Worm (Caenorhabditis elegans) whole organism, late embryonic: ENCODE measurements around the gene nhr-68.
A peak's percentile ranks its signal among the peaks of the same experiment; 100 is the strongest.

Source experiments
- C08G9.2 ChIP-seq: sonication (generic microtip); optimal IDR thresholded peaks from 2 replicates; lab custom pipeline; 2016; ENCODE audit warnings: mild to moderate bottlenecking, missing genetic modification characterization, moderate library complexity, missing compliant biosample characterization
- C38D4.7 ChIP-seq: fragments of 200-800 bp; sonication (Bioruptor generic); optimal IDR thresholded peaks from 2 replicates; lab custom pipeline; 2018; ENCODE audit warnings: mild to moderate bottlenecking, missing genetic modification characterization, moderate library complexity, missing compliant biosample characterization
- K02D7.2 ChIP-seq: sonication (generic microtip); optimal IDR thresholded peaks from 2 replicates; lab custom pipeline; 2017; ENCODE audit warnings: mild to moderate bottlenecking, missing genetic modification characterization, missing compliant biosample characterization
- K09A11.1 ChIP-seq: sonication (generic microtip); optimal IDR thresholded peaks from 2 replicates; lab custom pipeline; 2017; ENCODE audit warnings: antibody characterized with exemption, mild to moderate bottlenecking, missing genetic modification characterization, missing compliant biosample characterization; ENCODE audit not compliant: insufficient read depth
- T23F11.4 ChIP-seq: fragments of 200-800 bp; sonication (Bioruptor generic); optimal IDR thresholded peaks from 2 replicates; lab custom pipeline; 2018; ENCODE audit warnings: mild to moderate bottlenecking, missing genetic modification characterization, missing compliant biosample characterization
- Y22D7AL.16 ChIP-seq: sonication (generic microtip); optimal IDR thresholded peaks from 2 replicates; lab custom pipeline; 2016; ENCODE audit warnings: missing genetic modification characterization, missing compliant biosample characterization
- ahr-1 ChIP-seq: sonication (generic microtip); optimal IDR thresholded peaks from 2 replicates; lab custom pipeline; 2016; ENCODE audit warnings: missing genetic modification characterization, missing compliant biosample characterization
- ama-1 ChIP-seq: fragments of 150-350 bp; optimal IDR thresholded peaks from 2 replicates; lab custom pipeline; 2014
- ceh-14 ChIP-seq: sonication (generic microtip); optimal IDR thresholded peaks from 2 replicates; lab custom pipeline; 2016; ENCODE audit warnings: missing genotype, missing genetic modification characterization, missing compliant biosample characterization
- ceh-18 ChIP-seq: sonication (generic microtip); optimal IDR thresholded peaks from 2 replicates; lab custom pipeline; 2016; ENCODE audit warnings: missing genetic modification characterization, missing compliant biosample characterization
- ceh-22 ChIP-seq: sonication (generic microtip); optimal IDR thresholded peaks from 2 replicates; lab custom pipeline; 2017; ENCODE audit warnings: missing biosample characterization, missing genetic modification characterization
- ceh-30 ChIP-seq: fragments of 150-350 bp; optimal IDR thresholded peaks from 2 replicates; lab custom pipeline; 2014; ENCODE audit warnings: missing biosample characterization, missing genetic modification characterization
- ceh-31 ChIP-seq: sonication (generic microtip); optimal IDR thresholded peaks from 2 replicates; lab custom pipeline; 2016; ENCODE audit warnings: missing genetic modification characterization, missing compliant biosample characterization
- ceh-34 ChIP-seq: sonication (generic microtip); optimal IDR thresholded peaks from 2 replicates; lab custom pipeline; 2016; ENCODE audit warnings: mild to moderate bottlenecking, missing genetic modification characterization, missing compliant biosample characterization
- ceh-6 ChIP-seq: fragments of 200-800 bp; sonication (Bioruptor generic); optimal IDR thresholded peaks from 2 replicates; lab custom pipeline; 2018; ENCODE audit warnings: mild to moderate bottlenecking, missing genetic modification characterization, missing compliant biosample characterization
- dve-1 ChIP-seq: sonication (generic microtip); optimal IDR thresholded peaks from 2 replicates; lab custom pipeline; 2017; ENCODE audit warnings: antibody characterized with exemption, mild to moderate bottlenecking, missing genetic modification characterization, missing compliant biosample characterization
- elt-4 ChIP-seq: sonication (generic microtip); optimal IDR thresholded peaks from 2 replicates; lab custom pipeline; 2016; ENCODE audit warnings: missing genetic modification characterization, missing compliant biosample characterization
- ets-4 ChIP-seq: sonication (generic microtip); optimal IDR thresholded peaks from 2 replicates; lab custom pipeline; 2016; ENCODE audit warnings: missing genetic modification characterization, missing compliant biosample characterization
- eyg-1 ChIP-seq: sonication (generic microtip); optimal IDR thresholded peaks from 2 replicates; lab custom pipeline; 2016; ENCODE audit warnings: missing genotype, missing genetic modification characterization, missing compliant biosample characterization
- fax-1 ChIP-seq: sonication (generic microtip); optimal IDR thresholded peaks from 2 replicates; lab custom pipeline; 2016; ENCODE audit warnings: missing genotype, missing genetic modification characterization, missing compliant biosample characterization
- fkh-10 ChIP-seq: fragments of 150-350 bp; optimal IDR thresholded peaks from 2 replicates; lab custom pipeline; 2014; ENCODE audit warnings: missing biosample characterization, missing genetic modification reagents, missing genetic modification characterization
- gmeb-2 ChIP-seq: sonication (generic microtip); optimal IDR thresholded peaks from 2 replicates; lab custom pipeline; 2016; ENCODE audit warnings: missing genetic modification characterization, inconsistent platforms, missing compliant biosample characterization
- hlh-13 ChIP-seq: fragments of 200-800 bp; sonication (Bioruptor generic); optimal IDR thresholded peaks from 2 replicates; lab custom pipeline; 2018; ENCODE audit warnings: mild to moderate bottlenecking, missing genetic modification characterization, missing compliant biosample characterization
- hlh-30 ChIP-seq: sonication (generic microtip); optimal IDR thresholded peaks from 2 replicates; lab custom pipeline; 2017; ENCODE audit warnings: antibody characterized with exemption, missing genetic modification characterization, missing compliant biosample characterization; ENCODE audit not compliant: insufficient read depth
- hlh-8 ChIP-seq: sonication (generic microtip); optimal IDR thresholded peaks from 2 replicates; lab custom pipeline; 2016; ENCODE audit warnings: missing genotype, missing genetic modification characterization, missing compliant biosample characterization
- lin-11 ChIP-seq: fragments of 200-800 bp; sonication (Bioruptor generic); optimal IDR thresholded peaks from 2 replicates; lab custom pipeline; 2018; ENCODE audit warnings: mild to moderate bottlenecking, missing genetic modification characterization, missing compliant biosample characterization
- madf-2 ChIP-seq: sonication (generic microtip); optimal IDR thresholded peaks from 2 replicates; lab custom pipeline; 2017; ENCODE audit warnings: missing genetic modification characterization, missing compliant biosample characterization
- mec-3 ChIP-seq: sonication (generic microtip); optimal IDR thresholded peaks from 2 replicates; lab custom pipeline; 2016; ENCODE audit warnings: borderline replicate concordance, missing genetic modification characterization, missing compliant biosample characterization
- nfya-1 ChIP-seq: sonication (generic microtip); optimal IDR thresholded peaks from 2 replicates; lab custom pipeline; 2017; ENCODE audit warnings: missing genetic modification characterization, mild to moderate bottlenecking, missing compliant biosample characterization, antibody characterized with exemption, moderate library complexity
- nhr-11 ChIP-seq: fragments of 150-350 bp; optimal IDR thresholded peaks from 2 replicates; lab custom pipeline; 2014; ENCODE audit warnings: missing biosample characterization, missing genetic modification characterization
- nhr-232 ChIP-seq: sonication (generic microtip); optimal IDR thresholded peaks from 2 replicates; lab custom pipeline; 2016; ENCODE audit warnings: missing genetic modification characterization, missing compliant biosample characterization
- npax-4 ChIP-seq: sonication (generic microtip); optimal IDR thresholded peaks from 2 replicates; lab custom pipeline; 2016; ENCODE audit warnings: missing genetic modification characterization, missing compliant biosample characterization
- pax-1 ChIP-seq: fragments of 150-350 bp; optimal IDR thresholded peaks from 2 replicates; lab custom pipeline; 2014; ENCODE audit warnings: missing biosample characterization, missing genetic modification characterization
- pros-1 ChIP-seq: fragments of 150-350 bp; optimal IDR thresholded peaks from 2 replicates; lab custom pipeline; 2014; ENCODE audit warnings: missing biosample characterization, missing genetic modification reagents, missing genetic modification characterization
- rnt-1 ChIP-seq: sonication (generic microtip); optimal IDR thresholded peaks from 2 replicates; lab custom pipeline; 2016; ENCODE audit warnings: missing genetic modification characterization, missing compliant biosample characterization
- sdc-2 ChIP-seq: sonication (generic microtip); optimal IDR thresholded peaks from 2 replicates; lab custom pipeline; 2016; ENCODE audit warnings: missing genotype, missing genetic modification characterization, missing compliant biosample characterization
- sox-4 ChIP-seq: sonication (generic microtip); optimal IDR thresholded peaks from 2 replicates; lab custom pipeline; 2017; ENCODE audit warnings: mild to moderate bottlenecking, missing genetic modification characterization, inconsistent platforms, missing compliant biosample characterization
- syd-9 ChIP-seq: sonication (generic microtip); optimal IDR thresholded peaks from 2 replicates; lab custom pipeline; 2016; ENCODE audit warnings: mild to moderate bottlenecking, missing genetic modification characterization, moderate library complexity, missing compliant biosample characterization
- tbx-7 ChIP-seq: sonication (generic microtip); optimal IDR thresholded peaks from 2 replicates; lab custom pipeline; 2016; ENCODE audit warnings: missing genotype, missing genetic modification characterization, missing compliant biosample characterization
- unc-3 ChIP-seq, 2 experiments: fragments of 200-800 bp in 1 of 2; sonication (Bioruptor generic) in 1 of 2; sonication (generic microtip) in 1 of 2; conservative IDR thresholded peaks in 1 of 2; optimal IDR thresholded peaks in 1 of 2; 2 replicates each; pipeline versions ENCODE4 v1.3.6 to Lab custom; 2016 to 2022; ENCODE audit warnings: missing compliant biosample characterization in 2 of 2, missing genetic modification characterization in 2 of 2, missing genetic modification reagents in 1 of 2
- unc-55 ChIP-seq: sonication (generic microtip); optimal IDR thresholded peaks from 2 replicates; lab custom pipeline; 2017; ENCODE audit warnings: missing biosample characterization, missing genetic modification reagents, missing genetic modification characterization

nhr-68 gene

ce11 chrV:11585122-11585521 is 11.9 kb downstream of the nhr-68 start:
- TF ChIP-seq gmeb-2 (tag; lab: Kevin White, UChicago), result no peak
- TF ChIP-seq fax-1 (tag; lab: Kevin White, UChicago), result no peak
- no peak for TF ChIP-seq tbx-7 (tag; lab: Kevin White, UChicago)
- TF ChIP-seq ama-1, result peak; percentile 1
- TF ChIP-seq, all 69 proteins: peak for 1

- no peak for TF ChIP-seq elt-4
- TF ChIP-seq sox-4, result no peak
- no peak for TF ChIP-seq K09A11.1
- TF ChIP-seq ceh-6 (GFP tag; lab: Kevin White, UChicago), result no peak
- TF ChIP-seq eyg-1 (tag; lab: Kevin White, UChicago), result no peak
- no peak for TF ChIP-seq sdc-2 (tag; lab: Kevin White, UChicago)
- no peak for TF ChIP-seq dve-1
- no peak for TF ChIP-seq ahr-1 (tag; lab: Kevin White, UChicago)
- no peak for TF ChIP-seq nhr-232
- no peak for TF ChIP-seq tbx-7 (tag; lab: Kevin White, UChicago)
- TF ChIP-seq nhr-11, result no peak
- TF ChIP-seq ceh-22 (tag; lab: Kevin White, UChicago), result no peak
- no peak for TF ChIP-seq ceh-18 (tag; lab: Kevin White, UChicago)
Measured at ce11 chrV:11589433-11589832, 16.2 kb downstream of the nhr-68 start, which contains the start of gene srx-82. srx-82 (plus strand) TSS chrV:11589733.

ce11 chrV:11593427-11593826 is 20.2 kb downstream of the nhr-68 start, which contains the start of gene srx-80:
srx-80 (plus strand) TSS chrV:11593727.
- TF ChIP-seq fax-1 (tag; lab: Kevin White, UChicago) (no peak), K02D7.2 (no peak), pax-1 (no peak), pros-1 (no peak), npax-4 (tag; lab: Kevin White, UChicago) (no peak), ceh-22 (tag; lab: Kevin White, UChicago) (no peak), syd-9 (no peak), hlh-30 (tag; lab: Kevin White, UChicago) (no peak), ceh-6 (GFP tag; lab: Kevin White, UChicago) (no peak), T23F11.4 (GFP tag; lab: Kevin White, UChicago) (no peak), nhr-11 (no peak), ceh-31 (tag; lab: Kevin White, UChicago) (no peak), ets-4 (no peak), lin-11 (tag; lab: Kevin White, UChicago) (no peak), Y22D7AL.16 (tag; lab: Kevin White, UChicago) (no peak), fkh-10 (GFP tag; lab: Kevin White, UChicago) (no peak), ahr-1 (tag; lab: Kevin White, UChicago) (no peak), tbx-7 (tag; lab: Kevin White, UChicago) (no peak), unc-3 (GFP tag; conservative IDR thresholded peaks at IDR 0.05; lab: Robert Waterston, UW) (no peak), unc-3 (tag; optimal IDR thresholded peaks at IDR 0.05; lab: Kevin White, UChicago) (no peak)

- TF ChIP-seq madf-2 (tag; lab: Kevin White, UChicago) (no peak), rnt-1 (tag; lab: Kevin White, UChicago) (no peak), gmeb-2 (tag; lab: Kevin White, UChicago) (no peak)
Measured at ce11 chrV:11593888-11594287, 20.6 kb downstream of the nhr-68 start.

ce11 chrV:11598807-11599206 is 25.6 kb downstream of the nhr-68 start, which contains the start of gene srx-84:
srx-84 (plus strand) TSS chrV:11599107.
- TF ChIP-seq ceh-30 (tag; lab: Kevin White, UChicago), result no peak
- no peak for TF ChIP-seq K09A11.1
- TF ChIP-seq nfya-1, result no peak
- TF ChIP-seq hlh-13, result no peak
- no peak for TF ChIP-seq unc-55 (GFP tag; lab: Kevin White, UChicago)
- no peak for TF ChIP-seq mec-3 (tag; lab: Kevin White, UChicago)
- TF ChIP-seq ahr-1 (tag; lab: Kevin White, UChicago), result no peak
- TF ChIP-seq ceh-18 (tag; lab: Kevin White, UChicago), result no peak
- no peak for TF ChIP-seq C38D4.7
- no peak for TF ChIP-seq ceh-14
- no peak for TF ChIP-seq sdc-2 (tag; lab: Kevin White, UChicago)
- no peak for TF ChIP-seq ceh-34 (tag; lab: Kevin White, UChicago)
- no peak for TF ChIP-seq C08G9.2 (tag; lab: Kevin White, UChicago)
- TF ChIP-seq hlh-8, result no peak
- no peak for TF ChIP-seq tbx-7 (tag; lab: Kevin White, UChicago)
